Worm (Caenorhabditis elegans) whole organism, midembryonic: ENCODE results near the gene H12C20.7.

Source experiments
- cog-1 ChIP-seq: sonication (generic microtip); optimal IDR thresholded peaks from 2 replicates; lab custom pipeline; 2016; ENCODE audit warnings: missing genetic modification characterization, missing compliant biosample characterization
- tab-1 ChIP-seq: fragments of 200-800 bp; sonication (Bioruptor generic); IDR thresholded peaks from 2 replicates; pipeline ENCODE4 v1.3.6; 2022; ENCODE audit warnings: missing genetic modification characterization, missing compliant biosample characterization

ce11 chrV:11610049-11610448 lies 37.3 kb upstream of the H12C20.7 start, which contains the start of gene piit-1:
- TF ChIP-seq cog-1 (tag; lab: Kevin White, UChicago) (no peak), tab-1 (no peak)
